Worm (Caenorhabditis elegans) whole organism, mixed stage, embryonic: ENCODE measurements around the gene C47D12.4.

ENCODE experiments used
- bed-3 ChIP-seq: fragments of 200-800 bp; sonication (Bioruptor generic); optimal IDR thresholded peaks from 3 replicates; lab custom pipeline; 2018; ENCODE audit warnings: mild to moderate bottlenecking, missing genetic modification characterization, moderate library complexity, missing compliant biosample characterization
- blmp-1 ChIP-seq: fragments of 150-350 bp; optimal IDR thresholded peaks from 2 replicates; lab custom pipeline; 2014; ENCODE audit warnings: missing biosample characterization, missing genetic modification characterization
- ceh-39 ChIP-seq: fragments of 150-350 bp; optimal IDR thresholded peaks from 2 replicates; lab custom pipeline; 2014; ENCODE audit warnings: missing biosample characterization, missing genetic modification characterization
- ceh-43 ChIP-seq: fragments of 200-800 bp; sonication (Bioruptor generic); optimal IDR thresholded peaks from 2 replicates; lab custom pipeline; 2018; ENCODE audit warnings: mild to moderate bottlenecking, missing genetic modification characterization, moderate library complexity, missing compliant biosample characterization
- ceh-83 ChIP-seq: fragments of 200-800 bp; sonication (Bioruptor generic); optimal IDR thresholded peaks from 2 replicates; lab custom pipeline; 2018; ENCODE audit warnings: mild to moderate bottlenecking, missing genetic modification characterization, missing compliant biosample characterization
- ces-1 ChIP-seq: fragments of 150-350 bp; optimal IDR thresholded peaks from 2 replicates; lab custom pipeline; 2014; ENCODE audit warnings: missing biosample characterization, missing genetic modification reagents, missing genetic modification characterization
- cnd-1 ChIP-seq: fragments of 200-800 bp; sonication (Bioruptor generic); optimal IDR thresholded peaks from 2 replicates; lab custom pipeline; 2018; ENCODE audit warnings: mild to moderate bottlenecking, missing genetic modification characterization, missing compliant biosample characterization
- drap-1 ChIP-seq: fragments of 200-800 bp; sonication (Bioruptor generic); optimal IDR thresholded peaks from 3 replicates; lab custom pipeline; 2018; ENCODE audit warnings: mild to moderate bottlenecking, missing genetic modification characterization, missing compliant biosample characterization
- elt-1 ChIP-seq: sonication (generic microtip); optimal IDR thresholded peaks from 2 replicates; lab custom pipeline; 2017; ENCODE audit warnings: missing genetic modification characterization, mild to moderate bottlenecking, missing compliant biosample characterization, antibody characterized with exemption, moderate library complexity, borderline replicate concordance; ENCODE audit not compliant: insufficient read depth
- elt-3 ChIP-seq: fragments of 150-350 bp; optimal IDR thresholded peaks from 2 replicates; lab custom pipeline; 2014; ENCODE audit warnings: missing biosample characterization, missing genetic modification characterization
- flh-1 ChIP-seq: fragments of 200-800 bp; sonication (Bioruptor generic); optimal IDR thresholded peaks from 2 replicates; lab custom pipeline; 2018; ENCODE audit warnings: mild to moderate bottlenecking, missing genetic modification characterization, moderate library complexity, missing compliant biosample characterization
- ham-2 ChIP-seq: fragments of 200-800 bp; sonication (Bioruptor generic); optimal IDR thresholded peaks from 2 replicates; lab custom pipeline; 2018; ENCODE audit warnings: mild to moderate bottlenecking, missing genetic modification characterization, missing compliant biosample characterization
- hlh-1 ChIP-seq: fragments of 150-350 bp; optimal IDR thresholded peaks from 2 replicates; lab custom pipeline; 2014; ENCODE audit warnings: missing biosample characterization, missing genetic modification reagents, missing genetic modification characterization
- lin-13 ChIP-seq: fragments of 150-350 bp; optimal IDR thresholded peaks from 2 replicates; lab custom pipeline; 2014; ENCODE audit warnings: missing biosample characterization, missing genetic modification characterization
- lsy-2 ChIP-seq: fragments of 150-350 bp; optimal IDR thresholded peaks from 2 replicates; lab custom pipeline; 2014; ENCODE audit warnings: missing biosample characterization, missing genetic modification characterization
- mab-5 ChIP-seq: fragments of 150-350 bp; optimal IDR thresholded peaks from 2 replicates; lab custom pipeline; 2014; ENCODE audit warnings: missing biosample characterization, missing genetic modification characterization
- mep-1 ChIP-seq: fragments of 150-350 bp; optimal IDR thresholded peaks from 2 replicates; lab custom pipeline; 2017; ENCODE audit warnings: missing biosample characterization, missing genetic modification reagents, missing genetic modification characterization, inconsistent platforms
- nhr-12 ChIP-seq: fragments of 150-350 bp; optimal IDR thresholded peaks from 2 replicates; lab custom pipeline; 2014; ENCODE audit warnings: missing biosample characterization, missing genetic modification characterization
- nhr-2 ChIP-seq: fragments of 150-350 bp; optimal IDR thresholded peaks from 2 replicates; lab custom pipeline; 2014; ENCODE audit warnings: missing biosample characterization, missing genetic modification characterization
- nhr-237 ChIP-seq: fragments of 150-350 bp; optimal IDR thresholded peaks from 2 replicates; lab custom pipeline; 2014; ENCODE audit warnings: missing biosample characterization, missing genetic modification characterization
- nhr-28 ChIP-seq: fragments of 150-350 bp; optimal IDR thresholded peaks from 2 replicates; lab custom pipeline; 2014; ENCODE audit warnings: missing biosample characterization, missing genetic modification characterization
- nhr-76 ChIP-seq: sonication (generic microtip); optimal IDR thresholded peaks from 2 replicates; lab custom pipeline; 2017; ENCODE audit warnings: missing biosample characterization, missing genetic modification characterization
- pha-4 ChIP-seq: fragments of 150-350 bp; optimal IDR thresholded peaks from 2 replicates; lab custom pipeline; 2018; ENCODE audit warnings: missing biosample characterization, missing genetic modification reagents, missing genetic modification characterization
- sem-2 ChIP-seq: fragments of 200-800 bp; sonication (Bioruptor generic); optimal IDR thresholded peaks from 2 replicates; lab custom pipeline; 2018; ENCODE audit warnings: mild to moderate bottlenecking, missing genetic modification characterization, missing compliant biosample characterization
- snpc-4 ChIP-seq: fragments of 150-350 bp; optimal IDR thresholded peaks from 2 replicates; lab custom pipeline; 2014; ENCODE audit warnings: missing biosample characterization, missing genetic modification characterization
- sptf-1 ChIP-seq: sonication (generic microtip); optimal IDR thresholded peaks from 2 replicates; lab custom pipeline; 2017; ENCODE audit warnings: mild to moderate bottlenecking, missing genetic modification characterization, moderate library complexity, missing compliant biosample characterization
- tbx-8 ChIP-seq: fragments of 200-800 bp; sonication (Bioruptor generic); optimal IDR thresholded peaks from 2 replicates; lab custom pipeline; 2018; ENCODE audit warnings: mild to moderate bottlenecking, missing genetic modification characterization, moderate library complexity, missing compliant biosample characterization
- unc-120 ChIP-seq: sonication (generic microtip); optimal IDR thresholded peaks from 2 replicates; lab custom pipeline; 2017; ENCODE audit warnings: missing genetic modification characterization, missing compliant biosample characterization; ENCODE audit not compliant: poor library complexity, severe bottlenecking
- unc-62 ChIP-seq: fragments of 150-350 bp; optimal IDR thresholded peaks from 2 replicates; lab custom pipeline; 2014; ENCODE audit warnings: missing biosample characterization, missing genetic modification reagents, missing genetic modification characterization
- zip-8 ChIP-seq: fragments of 150-350 bp; optimal IDR thresholded peaks from 2 replicates; lab custom pipeline; 2014; ENCODE audit warnings: missing biosample characterization, missing genetic modification characterization
- ztf-11 ChIP-seq: fragments of 150-350 bp; optimal IDR thresholded peaks from 2 replicates; lab custom pipeline; 2014; ENCODE audit warnings: missing biosample characterization, missing genetic modification characterization

Gene C47D12.4

DNA sequence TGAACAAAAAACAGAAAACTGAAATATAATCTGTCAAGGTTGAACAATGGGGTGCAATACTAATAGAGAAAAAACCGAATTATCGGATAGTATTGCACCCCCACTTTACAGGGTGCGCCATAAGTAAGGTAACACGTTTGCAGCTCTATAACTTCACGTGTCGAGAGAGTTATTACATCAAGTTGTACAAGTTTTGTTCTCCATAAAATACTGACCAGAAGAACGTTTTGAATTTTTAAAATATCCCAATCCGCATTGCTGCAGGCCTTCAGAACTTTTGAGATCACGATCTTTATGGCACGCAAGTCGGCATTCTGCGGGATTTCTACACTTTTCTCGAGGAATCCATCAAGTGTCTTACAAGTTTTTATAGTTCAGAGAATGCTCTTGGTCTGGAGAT, 43.8 kb upstream of the C47D12.4 start:
- TF ChIP-seq elt-3 (tag; lab: Kevin White, UChicago): no peak
- no peak for TF ChIP-seq flh-1
- no peak for TF ChIP-seq mab-5
- no peak for TF ChIP-seq cnd-1 (tag; lab: Kevin White, UChicago)
- no peak for TF ChIP-seq tbx-8 (GFP tag; lab: Kevin White, UChicago)
- TF ChIP-seq ztf-11 (tag; lab: Kevin White, UChicago): no peak
- TF ChIP-seq nhr-237 (tag; lab: Kevin White, UChicago): no peak
- TF ChIP-seq lsy-2 (tag; lab: Kevin White, UChicago): no peak
- TF ChIP-seq sptf-1 (tag; lab: Kevin White, UChicago): no peak
- TF ChIP-seq ceh-39: no peak
- TF ChIP-seq bed-3 (GFP tag; lab: Kevin White, UChicago): no peak
- TF ChIP-seq unc-62: no peak
- TF ChIP-seq drap-1 (GFP tag; lab: Kevin White, UChicago): no peak
- TF ChIP-seq nhr-28: no peak

DNA sequence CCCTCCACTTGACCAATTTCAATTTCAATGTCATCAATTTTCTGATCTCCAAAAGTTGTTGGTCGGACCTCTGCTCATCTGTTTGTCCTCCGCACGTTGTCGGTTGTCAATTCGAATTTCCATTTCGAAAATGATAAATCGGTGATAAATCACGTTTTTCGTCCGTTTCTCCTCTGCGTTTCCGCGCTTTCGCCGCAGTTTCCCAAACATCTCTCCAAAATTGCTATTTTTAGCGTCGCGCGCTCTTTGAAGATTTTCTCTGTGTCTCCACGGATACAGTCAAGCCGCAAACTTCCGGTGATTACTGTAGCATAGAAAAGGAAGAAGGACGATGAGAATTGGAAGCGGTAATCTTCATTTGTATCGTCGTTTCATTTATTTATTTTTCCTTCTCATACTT, 39.5 kb upstream of the C47D12.4 start:
- TF ChIP-seq ces-1 (GFP tag; lab: Kevin White, UChicago) (no peak), ham-2 (GFP tag; lab: Kevin White, UChicago) (peak; percentile 16)
- TF ChIP-seq, all 35 proteins: peak for 1

DNA sequence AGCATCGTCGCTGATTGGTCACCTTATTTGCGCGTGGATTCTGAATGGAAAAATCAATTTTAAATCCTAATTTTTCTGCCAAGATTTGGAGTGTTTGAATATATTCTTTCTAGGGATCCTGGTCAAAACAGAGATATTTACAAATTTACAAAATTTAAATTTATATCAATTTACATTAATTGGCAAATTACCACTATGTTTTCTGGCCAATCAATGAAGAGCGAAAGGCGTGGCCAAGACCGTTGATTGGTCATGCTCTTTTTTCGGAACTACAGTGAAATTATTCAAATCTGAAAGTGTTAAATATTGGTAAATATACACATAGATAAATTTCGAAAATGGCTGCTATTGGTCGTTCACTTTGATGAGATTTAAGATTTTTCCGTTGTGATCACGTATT, 38.8 kb upstream of the C47D12.4 start:
- no peak for TF ChIP-seq snpc-4 (tag; lab: Kevin White, UChicago)
- TF ChIP-seq elt-1 (tag; lab: Kevin White, UChicago): no peak
- no peak for TF ChIP-seq cnd-1 (tag; lab: Kevin White, UChicago)
- TF ChIP-seq, all 35 proteins: peak for 0

DNA sequence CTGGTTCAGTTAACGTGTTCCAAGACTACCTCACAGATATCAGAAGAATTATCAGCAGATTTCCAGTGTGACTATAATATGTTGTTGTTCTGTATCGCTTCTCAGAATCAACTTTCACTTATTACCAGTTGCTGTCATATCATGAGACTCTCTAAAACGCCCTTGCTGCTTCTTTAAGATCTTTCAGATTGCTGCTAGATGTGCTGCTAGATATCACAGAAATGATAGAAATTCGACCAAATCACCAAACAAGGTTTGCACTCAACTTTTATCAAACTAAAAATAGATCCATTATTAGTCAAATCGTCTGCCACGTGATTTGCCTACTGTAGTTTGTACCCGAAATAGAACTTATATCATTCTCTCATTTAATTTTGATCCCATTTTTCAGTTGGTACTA, 37.0 kb upstream of the C47D12.4 start:
- TF ChIP-seq blmp-1 (no peak), hlh-1 (tag; lab: Kevin White, UChicago) (no peak), nhr-2 (no peak), flh-1 (no peak), snpc-4 (tag; lab: Kevin White, UChicago) (no peak), bed-3 (GFP tag; lab: Kevin White, UChicago) (no peak), nhr-76 (tag; lab: Kevin White, UChicago) (no peak), ceh-43 (no peak), zip-8 (tag; lab: Kevin White, UChicago) (no peak), ces-1 (GFP tag; lab: Kevin White, UChicago) (no peak), cnd-1 (tag; lab: Kevin White, UChicago) (no peak), drap-1 (GFP tag; lab: Kevin White, UChicago) (no peak), ham-2 (GFP tag; lab: Kevin White, UChicago) (no peak), mab-5 (no peak), nhr-28 (no peak), lsy-2 (tag; lab: Kevin White, UChicago) (no peak), nhr-237 (tag; lab: Kevin White, UChicago) (no peak)

DNA sequence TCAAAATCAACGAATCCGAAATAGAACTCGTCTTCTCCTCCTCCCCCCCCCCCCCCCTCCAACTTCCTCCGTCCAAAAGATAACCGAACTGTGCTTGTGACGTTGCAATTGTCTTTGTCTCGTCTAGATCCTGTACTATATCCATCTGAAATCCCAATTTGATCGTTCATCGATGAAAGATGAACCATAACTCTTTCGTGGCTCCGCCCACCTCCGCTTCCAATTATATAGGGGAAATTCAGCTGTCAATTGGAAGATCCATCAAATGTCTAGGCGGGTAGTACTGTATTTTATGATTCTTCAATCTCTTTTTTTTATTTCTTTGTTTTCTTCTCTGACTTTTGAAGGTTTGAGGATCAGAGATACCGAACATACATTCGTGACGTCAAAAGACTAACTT, 36.2 kb upstream of the C47D12.4 start:
- no peak for TF ChIP-seq blmp-1
- TF ChIP-seq unc-120 (tag; lab: Kevin White, UChicago): no peak
- no peak for TF ChIP-seq ham-2 (GFP tag; lab: Kevin White, UChicago)
- no peak for TF ChIP-seq ztf-11 (tag; lab: Kevin White, UChicago)
- TF ChIP-seq, all 35 proteins: peak for 0

DNA sequence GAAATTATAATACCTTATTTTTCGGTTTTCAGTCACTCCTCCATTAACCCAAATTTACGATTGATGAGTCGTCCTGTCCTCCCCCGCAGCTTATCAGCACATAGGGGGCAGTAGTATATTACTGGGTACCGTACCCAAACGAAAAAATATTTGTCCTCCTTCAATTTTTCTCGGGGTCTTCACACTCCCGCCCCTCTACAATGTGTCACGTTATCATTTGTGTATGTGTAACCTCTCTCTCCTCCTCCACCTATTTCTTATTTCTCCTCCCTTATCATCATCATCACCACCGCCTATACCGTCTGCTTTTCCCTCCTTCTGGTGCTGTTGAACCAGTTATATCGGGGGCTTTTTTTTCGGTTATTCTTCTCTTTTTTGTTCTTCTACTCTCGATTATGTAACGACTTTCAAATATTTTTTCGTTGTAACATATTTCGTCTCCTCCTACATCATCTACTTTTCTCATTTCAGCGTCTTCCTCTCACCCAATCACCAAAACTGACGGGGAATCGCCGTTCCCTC, 35.2 kb upstream of the C47D12.4 start, which contains the start of gene ghi-1:
Gene ghi-1 (plus strand): TSS at position 472 of the 522 bp plus-strand sequence.
- TF ChIP-seq nhr-12 (tag; lab: Kevin White, UChicago): no peak
- TF ChIP-seq unc-120 (tag; lab: Kevin White, UChicago): no peak
- no peak for TF ChIP-seq ztf-11 (tag; lab: Kevin White, UChicago)
- no peak for TF ChIP-seq ceh-39

DNA sequence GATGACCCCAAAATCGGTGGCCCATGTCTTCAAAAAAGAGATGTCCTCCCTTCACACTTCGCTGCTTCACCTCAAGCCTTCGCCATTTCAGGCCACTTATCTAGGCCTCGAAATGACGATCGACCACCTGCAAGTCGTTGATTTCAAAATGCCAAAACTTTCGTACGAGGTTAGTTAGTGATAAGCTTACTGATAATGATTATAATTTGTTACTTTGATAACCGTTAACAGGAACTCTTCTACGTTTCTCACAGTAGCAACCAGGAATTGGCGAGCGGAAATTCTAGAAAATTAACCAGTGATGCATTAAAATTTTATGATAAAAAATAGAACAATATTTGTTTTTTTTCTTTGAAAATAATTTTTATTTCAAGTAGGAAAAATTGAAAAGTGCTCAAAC, 34.7 kb upstream of the C47D12.4 start:
- TF ChIP-seq sptf-1 (tag; lab: Kevin White, UChicago) (no peak), nhr-28 (no peak), ztf-11 (tag; lab: Kevin White, UChicago) (no peak), drap-1 (GFP tag; lab: Kevin White, UChicago) (no peak), mab-5 (no peak), ceh-83 (GFP tag; lab: Kevin White, UChicago) (no peak), ceh-43 (no peak), pha-4 (tag; lab: Kevin White, UChicago) (no peak), snpc-4 (tag; lab: Kevin White, UChicago) (no peak), sem-2 (GFP tag; lab: Kevin White, UChicago) (no peak), nhr-76 (tag; lab: Kevin White, UChicago) (no peak), ceh-39 (no peak), mep-1 (no peak), lin-13 (tag; lab: Kevin White, UChicago) (no peak), elt-1 (tag; lab: Kevin White, UChicago) (no peak)
